Worm (Caenorhabditis elegans): ENCODE measurements around the gene ZK354.7.

ZK354.7 gene

DNA sequence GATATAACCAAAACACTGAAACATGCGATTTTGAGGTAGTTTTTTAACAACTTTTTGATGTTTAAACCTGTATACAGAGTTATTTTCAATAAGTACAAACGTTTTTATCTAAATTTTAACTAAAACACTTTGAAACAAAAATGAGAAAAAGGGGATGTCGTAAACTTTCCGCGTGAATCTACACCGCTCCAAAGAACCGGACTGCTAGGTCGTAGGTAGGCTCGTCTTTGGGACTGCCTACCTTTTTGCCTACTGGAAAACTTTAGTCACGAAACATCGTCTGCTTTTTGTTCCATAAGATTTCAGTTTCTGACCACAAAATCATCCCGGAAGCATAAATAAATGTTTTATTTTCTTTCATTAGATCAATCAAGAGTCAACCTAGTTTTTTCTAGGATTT is 11.7 kb downstream of the ZK354.7 start:
- TF ChIP-seq unc-62 (GFP tag; optimal IDR thresholded peaks at IDR 0.05 in 1 of 2): peak in 1 of 2 experiments; percentile 90
- no peak for TF ChIP-seq unc-62 (tag; optimal IDR thresholded peaks at IDR 0.05)
- TF ChIP-seq F26F4.8 (GFP tag; conservative IDR thresholded peaks at IDR 0.05): no peak
- TF ChIP-seq lin-39 (tag; optimal IDR thresholded peaks at IDR 0.05): no peak
- TF ChIP-seq aha-1 (tag): peak; percentile 56

ce11 chrIV:5290547-5290946 is 12.4 kb downstream of the ZK354.7 start, which contains the start of gene nlp-47:
Gene nlp-47, plus strand, starts transcription at chrIV:5290847.
- TF ChIP-seq mdl-1 (tag; optimal IDR thresholded peaks at IDR 0.05) (no peak), unc-130 (GFP tag; optimal IDR thresholded peaks at IDR 0.05) (no peak), zfp-3 (GFP tag; conservative IDR thresholded peaks at IDR 0.05) (no peak), ZK546.5 (tag; optimal IDR thresholded peaks at IDR 0.05) (no peak), egl-43 (GFP tag; IDR thresholded peaks at IDR 0.05) (no peak), dmd-8 (GFP tag; IDR thresholded peaks at IDR 0.05) (no peak), Y5F2A.4 (GFP tag; optimal IDR thresholded peaks at IDR 0.05) (no peak), mes-2 (tag; optimal IDR thresholded peaks at IDR 0.05; ENCODE audit: poor library complexity, severe bottlenecking) (no peak), unc-62 (GFP tag; optimal IDR thresholded peaks at IDR 0.05 in 1 of 2) (no peak), unc-62 (tag; optimal IDR thresholded peaks at IDR 0.05) (no peak), attf-4 (tag; optimal IDR thresholded peaks at IDR 0.05) (no peak), T20F7.1 (GFP tag; optimal IDR thresholded peaks at IDR 0.05) (no peak), madf-5 (GFP tag; IDR thresholded peaks at IDR 0.05) (no peak), fkh-10 (GFP tag; optimal IDR thresholded peaks at IDR 0.05) (no peak), lin-38 (GFP tag; IDR thresholded peaks at IDR 0.05) (no peak), aly-2 (tag; optimal IDR thresholded peaks at IDR 0.05) (no peak), nhr-42 (GFP tag; IDR thresholded peaks at IDR 0.05) (no peak), spr-1 (tag; optimal IDR thresholded peaks at IDR 0.05) (no peak)

DNA sequence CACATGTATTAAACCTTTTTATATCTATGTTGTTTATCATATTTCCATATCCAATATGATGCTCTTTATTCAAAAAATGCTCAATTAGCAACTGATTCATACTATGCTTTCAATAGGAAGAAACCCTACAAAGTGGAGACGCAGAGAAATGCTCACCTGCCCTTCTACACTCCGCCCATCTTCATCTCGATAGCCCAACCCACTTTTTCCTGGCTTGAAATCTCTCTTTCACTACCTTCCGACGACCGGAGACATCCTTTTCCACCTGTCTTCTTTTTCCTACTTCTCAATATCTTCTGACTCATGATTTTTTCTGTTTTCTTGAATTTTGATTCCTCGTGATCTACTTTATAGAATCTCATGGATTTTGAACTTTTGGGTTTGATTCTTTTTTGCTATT is 14.0 kb downstream of the ZK354.7 start:
- TF ChIP-seq nhr-77 (tag; optimal IDR thresholded peaks at IDR 0.05): no peak
- no peak for TF ChIP-seq dmd-6 (GFP tag; IDR thresholded peaks at IDR 0.05)
- no peak for TF ChIP-seq lin-15B (tag; optimal IDR thresholded peaks at IDR 0.05)
- TF ChIP-seq aha-1 (tag): no peak
- no peak for TF ChIP-seq zip-2 (tag; optimal IDR thresholded peaks at IDR 0.05)
- TF ChIP-seq attf-4 (tag; optimal IDR thresholded peaks at IDR 0.05): no peak

DNA sequence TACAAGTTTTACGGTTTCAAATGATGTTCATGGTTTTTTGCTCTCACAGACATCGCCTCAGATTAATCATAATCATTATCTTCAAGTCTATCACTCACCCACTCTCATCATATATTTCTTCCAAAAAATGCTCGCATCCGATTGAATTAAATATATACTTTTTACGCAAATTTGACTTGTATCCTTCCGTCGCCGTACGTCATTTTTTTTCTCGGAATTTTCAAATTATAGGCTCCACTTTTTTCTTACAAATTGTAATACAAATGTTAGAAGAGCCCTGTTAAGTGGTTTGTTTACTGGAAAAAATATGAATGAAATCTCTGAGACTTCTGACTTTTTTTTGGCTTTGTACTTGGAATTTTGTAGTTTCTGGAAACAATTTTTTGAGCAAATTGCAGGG is 15.7 kb downstream of the ZK354.7 start:
- TF ChIP-seq Y75B8A.6 (GFP tag; IDR thresholded peaks at IDR 0.05): no peak
- TF ChIP-seq nhr-111 (GFP tag; optimal IDR thresholded peaks at IDR 0.05): no peak
- no peak for TF ChIP-seq duxl-1 (tag; optimal IDR thresholded peaks at IDR 0.05; ENCODE audit: poor library complexity)
- no peak for TF ChIP-seq ama-1 (optimal IDR thresholded peaks at IDR 0.05)
- TF ChIP-seq lir-3 (tag; optimal IDR thresholded peaks at IDR 0.05): no peak
- TF ChIP-seq dmd-6 (GFP tag; IDR thresholded peaks at IDR 0.05): no peak
- no peak for TF ChIP-seq nhr-10 (tag; optimal IDR thresholded peaks at IDR 0.05)
- TF ChIP-seq mep-1 (tag; optimal IDR thresholded peaks at IDR 0.05): no peak
- TF ChIP-seq nhr-28 (tag; optimal IDR thresholded peaks at IDR 0.05): no peak
- TF ChIP-seq nhr-237 (tag; optimal IDR thresholded peaks at IDR 0.05): no peak
- TF ChIP-seq ztf-11 (tag; optimal IDR thresholded peaks at IDR 0.05): no peak

DNA sequence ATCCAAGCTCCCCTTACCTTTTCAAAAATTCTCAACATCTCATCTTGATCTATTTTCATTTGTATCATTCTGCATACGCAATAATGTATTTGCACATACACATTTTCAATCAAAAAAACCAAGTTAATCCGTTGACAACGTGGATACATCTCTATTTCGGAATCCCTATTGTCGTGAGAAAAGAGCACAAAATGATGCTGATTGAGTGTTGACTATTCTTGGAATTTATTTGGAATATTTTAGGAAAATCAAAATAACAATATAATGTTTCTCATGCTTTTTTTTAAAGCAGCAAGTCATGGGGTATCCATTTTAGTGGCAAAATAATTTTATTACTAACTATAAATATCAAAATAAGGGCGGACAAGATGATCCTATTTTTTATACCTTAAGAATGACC is 21.5 kb downstream of the ZK354.7 start:
- TF ChIP-seq snpc-1.2 (GFP tag; IDR thresholded peaks at IDR 0.05) (no peak), aha-1 (tag) (no peak), hif-1 (tag; optimal IDR thresholded peaks at IDR 0.05) (no peak), mes-2 (tag; optimal IDR thresholded peaks at IDR 0.05; ENCODE audit: poor library complexity, severe bottlenecking) (no peak), snpc-4 (tag; optimal IDR thresholded peaks at IDR 0.05) (no peak), zip-2 (tag; optimal IDR thresholded peaks at IDR 0.05) (no peak), dmd-9 (GFP tag; IDR thresholded peaks at IDR 0.05) (no peak), ceh-44 (GFP tag; IDR thresholded peaks at IDR 0.05) (no peak), daf-19 (GFP tag; conservative IDR thresholded peaks at IDR 0.05) (no peak), ztf-7 (tag; optimal IDR thresholded peaks at IDR 0.05) (no peak), R02D3.7 (tag; optimal IDR thresholded peaks at IDR 0.05) (no peak), F10B5.3 (tag; optimal IDR thresholded peaks at IDR 0.05) (no peak), mxl-3 (GFP tag; optimal IDR thresholded peaks at IDR 0.05) (no peak)

All from whole organism, L4 larva.